Worm (Caenorhabditis elegans) whole organism, L4 larva: ENCODE results near the gene mrps-28.

Experiments
- ama-1 ChIP-seq: fragments of 150-350 bp; optimal IDR thresholded peaks from 2 replicates; lab custom pipeline; 2014; ENCODE audit warnings: inconsistent platforms, mixed read lengths
- ces-1 ChIP-seq: fragments of 150-350 bp; sonication (generic microtip); optimal IDR thresholded peaks from 4 replicates; lab custom pipeline; 2014; ENCODE audit warnings: missing biosample characterization, missing genetic modification reagents, missing genetic modification characterization
- dpl-1 ChIP-seq: fragments of 150-350 bp; optimal IDR thresholded peaks from 2 replicates; lab custom pipeline; 2014; ENCODE audit warnings: missing biosample characterization, missing genetic modification reagents, missing genetic modification characterization
- dve-1 ChIP-seq: sonication (generic microtip); optimal IDR thresholded peaks from 2 replicates; lab custom pipeline; 2017; ENCODE audit warnings: antibody characterized with exemption, mild to moderate bottlenecking, missing genetic modification characterization, missing compliant biosample characterization; ENCODE audit not compliant: insufficient read depth
- lin-39 ChIP-seq: fragments of 150-350 bp; optimal IDR thresholded peaks from 2 replicates; lab custom pipeline; 2014; ENCODE audit warnings: missing biosample characterization, missing genetic modification reagents, missing genetic modification characterization
- nhr-41 ChIP-seq: fragments of 200-800 bp; sonication (Bioruptor generic); IDR thresholded peaks from 2 replicates; pipeline ENCODE4 v1.3.6; 2022; ENCODE audit warnings: missing genetic modification reagents, missing genetic modification characterization, missing compliant biosample characterization
- rbr-2 ChIP-seq: sonication (generic microtip); optimal IDR thresholded peaks from 2 replicates; lab custom pipeline; 2016; ENCODE audit warnings: missing genotype, missing genetic modification characterization, missing compliant biosample characterization

- TF ChIP-seq rbr-2 (tag; lab: Kevin White, UChicago) (no peak), dpl-1 (no peak), ama-1 (lab: Kevin White, UChicago) (no peak), dve-1 (tag; lab: Kevin White, UChicago) (no peak), ces-1 (GFP tag; lab: Kevin White, UChicago) (no peak), nhr-41 (GFP tag; lab: Robert Waterston, UW) (no peak), lin-39 (no peak)
Observed at ce11 chrV:19636194-19636584, 7.8 kb upstream of the mrps-28 start.
